Fruit fly (Drosophila melanogaster): Measurements from ENCODE around the gene CG10462.

The CG10462 gene

dm6 chr2L:19735635-19736109 is at the start of gene CG10462, which contains the start of gene Nf-YB:
CG10462 (minus strand) TSS chr2L:19735980.
Nf-YB (plus strand) TSS chr2L:19736044.
- TF ChIP-seq CG32121 (GFP tag; IDR thresholded peaks at IDR 0.05) (no peak), Ets98B (GFP tag; IDR thresholded peaks at IDR 0.05) (no peak), CG10348 (GFP tag; IDR thresholded peaks at IDR 0.05) (no peak), CG17806 (tag; optimal IDR thresholded peaks at IDR 0.05) (no peak), CG13204 (GFP tag; optimal IDR thresholded peaks at IDR 0.05) (no peak)

DNA sequence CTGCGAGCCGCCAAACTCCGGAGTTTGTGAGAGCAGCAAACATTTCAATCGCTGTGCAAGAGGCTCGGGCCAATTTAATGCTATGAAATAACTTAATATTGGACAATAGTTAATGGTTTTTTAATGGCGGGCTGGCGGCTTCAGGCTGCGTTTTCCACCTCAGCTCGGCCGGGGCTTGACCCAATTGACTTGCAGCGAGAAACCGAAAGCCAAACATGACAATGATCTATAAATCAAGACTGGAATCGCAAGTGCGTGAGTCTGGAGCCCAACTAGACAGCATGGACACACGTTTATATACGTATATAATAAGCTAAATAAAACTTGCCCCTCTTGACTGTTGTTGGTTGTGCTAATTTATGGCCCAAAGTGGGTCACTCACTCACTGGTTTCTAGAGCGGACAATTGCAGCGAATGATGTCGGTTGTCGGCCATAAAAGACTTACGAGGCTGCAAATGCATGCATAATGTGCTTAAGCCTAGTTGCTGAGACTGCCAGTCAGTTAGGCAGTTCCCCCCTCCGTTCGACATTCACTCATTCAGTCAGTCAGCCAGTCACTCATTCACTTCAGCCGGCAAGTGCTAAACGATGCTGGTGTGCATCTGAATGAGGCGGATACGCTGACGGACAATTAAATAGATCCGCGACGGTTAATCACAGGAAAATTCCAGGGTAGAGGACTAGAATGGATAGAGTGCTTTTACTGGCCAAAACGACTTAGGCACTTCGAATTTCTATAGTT is 49.2 kb upstream of the CG10462 start:
- TF ChIP-seq Pif1B (GFP tag; optimal IDR thresholded peaks at IDR 0.05) (no peak), Snoo (tag; optimal IDR thresholded peaks at IDR 0.05) (no peak), CG8159 (tag; optimal IDR thresholded peaks at IDR 0.05) (no peak), CG17806 (tag; optimal IDR thresholded peaks at IDR 0.05) (no peak), CG13204 (GFP tag; optimal IDR thresholded peaks at IDR 0.05) (no peak), CG4496 (GFP tag; IDR thresholded peaks at IDR 0.05) (0 out of 3 replicates have a peak, but pooled peaks have one; percentile 32), CG10348 (GFP tag; IDR thresholded peaks at IDR 0.05) (no peak), CG9948 (tag; optimal IDR thresholded peaks at IDR 0.05) (no peak), rn (GFP tag; IDR thresholded peaks at IDR 0.05) (no peak), Ets98B (GFP tag; IDR thresholded peaks at IDR 0.05) (no peak), EcR (GFP tag; optimal IDR thresholded peaks at IDR 0.05) (peak; percentile 19)

dm6 chr2L:19774278-19774677 is 38.5 kb upstream of the CG10462 start:
- no peak for TF ChIP-seq CG34367 (tag; optimal IDR thresholded peaks at IDR 0.05)
- TF ChIP-seq CG8301 (tag; optimal IDR thresholded peaks at IDR 0.05): no peak
- TF ChIP-seq CG9948 (tag; optimal IDR thresholded peaks at IDR 0.05): no peak
- TF ChIP-seq CG12605 (GFP tag; IDR thresholded peaks at IDR 0.05): no peak
- TF ChIP-seq gl (tag; optimal IDR thresholded peaks at IDR 0.05): no peak
- no peak for TF ChIP-seq CG4496 (GFP tag; IDR thresholded peaks at IDR 0.05)
- no peak for TF ChIP-seq CG17806 (tag; optimal IDR thresholded peaks at IDR 0.05)

- TF ChIP-seq CG13204 (GFP tag; optimal IDR thresholded peaks at IDR 0.05) (no peak), Snoo (tag; optimal IDR thresholded peaks at IDR 0.05) (no peak), CG17806 (tag; optimal IDR thresholded peaks at IDR 0.05) (no peak), rn (GFP tag; IDR thresholded peaks at IDR 0.05) (no peak), CG8301 (tag; optimal IDR thresholded peaks at IDR 0.05) (no peak), CG15710 (tag; optimal IDR thresholded peaks at IDR 0.05) (no peak), fd96Ca (GFP tag; IDR thresholded peaks at IDR 0.05) (no peak), CG4496 (GFP tag; IDR thresholded peaks at IDR 0.05) (no peak), CG14655 (GFP tag; optimal IDR thresholded peaks at IDR 0.05) (no peak), CG12605 (GFP tag; IDR thresholded peaks at IDR 0.05) (no peak), CG34367 (tag; optimal IDR thresholded peaks at IDR 0.05) (no peak), Pif1B (GFP tag; optimal IDR thresholded peaks at IDR 0.05) (no peak), CG8159 (tag; optimal IDR thresholded peaks at IDR 0.05) (no peak), Pif1A (GFP tag; optimal IDR thresholded peaks at IDR 0.05) (no peak), CG32121 (GFP tag; IDR thresholded peaks at IDR 0.05) (no peak)
These were observed 33.9 kb upstream of the CG10462 start for dm6 chr2L:19769703-19770102.

DNA sequence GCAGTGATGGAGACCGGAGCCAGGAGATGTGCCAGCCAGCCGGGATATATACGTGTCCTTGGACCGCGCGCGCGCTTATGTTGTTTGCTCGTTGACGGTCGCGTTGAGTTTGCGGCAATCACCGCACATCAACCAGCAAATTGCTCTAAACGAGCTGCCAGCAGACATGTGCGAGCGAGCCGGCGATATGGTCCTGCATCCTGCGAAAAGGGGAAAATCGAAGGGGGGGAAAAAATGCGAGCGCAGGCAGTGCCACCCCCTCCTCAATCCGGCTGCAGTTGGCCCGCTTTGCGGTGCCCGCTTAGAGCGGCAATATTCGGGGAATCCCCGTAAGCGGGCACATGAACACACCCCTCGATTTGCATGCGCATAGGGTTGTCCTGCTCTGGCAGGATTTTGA is 33.2 kb upstream of the CG10462 start, which contains the start of gene bsh:
Gene bsh, minus strand, starts transcription at position 101 of the 400 bp plus-strand sequence.
- no peak for TF ChIP-seq CG4496 (GFP tag; IDR thresholded peaks at IDR 0.05)
- TF ChIP-seq Ets98B (GFP tag; IDR thresholded peaks at IDR 0.05): no peak
- no peak for TF ChIP-seq CG13204 (GFP tag; optimal IDR thresholded peaks at IDR 0.05)
- no peak for TF ChIP-seq CG34367 (tag; optimal IDR thresholded peaks at IDR 0.05)
- no peak for TF ChIP-seq CG12605 (GFP tag; IDR thresholded peaks at IDR 0.05)

DNA sequence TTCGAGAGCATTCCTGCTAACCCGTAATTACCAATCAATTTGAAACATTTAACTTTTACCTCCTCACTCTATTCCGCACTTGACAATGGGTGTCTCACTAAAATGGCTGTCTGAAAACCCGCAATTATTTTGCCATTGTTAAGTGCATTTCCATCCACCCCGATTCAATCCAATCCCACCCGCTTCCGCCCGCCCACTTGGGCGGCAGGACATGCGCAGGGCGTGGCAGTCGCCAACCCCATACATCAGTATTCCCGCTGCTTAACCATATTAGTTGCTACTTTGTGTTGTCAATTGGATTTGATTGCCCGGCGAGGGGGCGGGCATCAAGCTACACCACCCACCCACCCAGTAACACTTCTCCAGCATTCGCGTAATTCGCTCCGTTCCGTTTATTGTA is 29.6 kb upstream of the CG10462 start:
- TF ChIP-seq CG9948 (tag; optimal IDR thresholded peaks at IDR 0.05) (no peak), CG15710 (tag; optimal IDR thresholded peaks at IDR 0.05) (no peak), CG8301 (tag; optimal IDR thresholded peaks at IDR 0.05) (no peak), gl (tag; optimal IDR thresholded peaks at IDR 0.05) (no peak), CG12605 (GFP tag; IDR thresholded peaks at IDR 0.05) (no peak), CG32121 (GFP tag; IDR thresholded peaks at IDR 0.05) (no peak), fd96Ca (GFP tag; IDR thresholded peaks at IDR 0.05) (no peak), Pif1B (GFP tag; optimal IDR thresholded peaks at IDR 0.05) (no peak), EcR (GFP tag; optimal IDR thresholded peaks at IDR 0.05) (no peak), CG14655 (GFP tag; optimal IDR thresholded peaks at IDR 0.05) (no peak), Pif1A (GFP tag; optimal IDR thresholded peaks at IDR 0.05) (no peak), Snoo (tag; optimal IDR thresholded peaks at IDR 0.05) (no peak), CG17806 (tag; optimal IDR thresholded peaks at IDR 0.05) (no peak), CG8159 (tag; optimal IDR thresholded peaks at IDR 0.05) (no peak), D1 (tag; optimal IDR thresholded peaks at IDR 0.05) (no peak), CG10348 (GFP tag; IDR thresholded peaks at IDR 0.05) (no peak)

All from whole organism, pupa.